Worm (Caenorhabditis elegans) whole organism, L1 larva: ENCODE results near the gene ugt-13.

Experiments
- C04F5.9 ChIP-seq: sonication (generic microtip); optimal IDR thresholded peaks from 2 replicates; lab custom pipeline; 2016; ENCODE audit warnings: missing genetic modification characterization, missing compliant biosample characterization
- C16A3.4 ChIP-seq: fragments of 150-350 bp; optimal IDR thresholded peaks from 2 replicates; lab custom pipeline; 2014; ENCODE audit warnings: missing biosample characterization, missing genetic modification characterization
- C34B4.2 ChIP-seq: sonication (generic microtip); optimal IDR thresholded peaks from 2 replicates; lab custom pipeline; 2017; ENCODE audit warnings: mild to moderate bottlenecking, missing genetic modification characterization, missing compliant biosample characterization
- alr-1 ChIP-seq: fragments of 200-800 bp; sonication (Bioruptor generic); optimal IDR thresholded peaks from 2 replicates; lab custom pipeline; 2018; ENCODE audit warnings: borderline replicate concordance, mild to moderate bottlenecking, missing genetic modification characterization, missing compliant biosample characterization
- aly-2 ChIP-seq: fragments of 150-350 bp; optimal IDR thresholded peaks from 2 replicates; lab custom pipeline; 2014; ENCODE audit warnings: missing biosample characterization, missing genetic modification characterization
- blmp-1 ChIP-seq: fragments of 150-350 bp; optimal IDR thresholded peaks from 2 replicates; lab custom pipeline; 2014; ENCODE audit warnings: missing biosample characterization, missing genetic modification characterization
- ceh-8 ChIP-seq: fragments of 200-800 bp; sonication (Bioruptor generic); optimal IDR thresholded peaks from 2 replicates; lab custom pipeline; 2018; ENCODE audit warnings: mild to moderate bottlenecking, missing genetic modification characterization, moderate library complexity, missing compliant biosample characterization
- dsc-1 ChIP-seq: sonication (generic microtip); optimal IDR thresholded peaks from 2 replicates; lab custom pipeline; 2016; ENCODE audit warnings: mild to moderate bottlenecking, missing genetic modification characterization, missing compliant biosample characterization
- efl-1 ChIP-seq, 4 experiments: fragments of 150-350 bp; optimal IDR thresholded peaks in 3 of 4; peaks in 1 of 4; 1 replicate in 1 of 4; 2 replicates in 3 of 4; lab custom pipeline; 2014; ENCODE audit warnings: missing biosample characterization in 2 of 4, missing genetic modification characterization in 2 of 4, missing genetic modification reagents in 2 of 4
- efl-3 ChIP-seq: fragments of 200-800 bp; sonication (Bioruptor generic); optimal IDR thresholded peaks from 2 replicates; lab custom pipeline; 2018; ENCODE audit warnings: mild to moderate bottlenecking, missing genetic modification characterization, missing compliant biosample characterization
- egl-13 ChIP-seq: sonication (generic microtip); optimal IDR thresholded peaks from 2 replicates; lab custom pipeline; 2016; ENCODE audit warnings: missing genotype, missing genetic modification reagents, missing genetic modification characterization, missing compliant biosample characterization
- elt-2 ChIP-seq: sonication (generic microtip); optimal IDR thresholded peaks from 2 replicates; lab custom pipeline; 2016; ENCODE audit warnings: missing genetic modification characterization, mild to moderate bottlenecking, inconsistent platforms, missing compliant biosample characterization, missing genetic modification reagents
- elt-3 ChIP-seq, 6 experiments: fragments of 150-350 bp in 1 of 6; sonication (generic microtip); optimal IDR thresholded peaks; 2 replicates each; lab custom pipeline; 2017 to 2018; ENCODE audit warnings: missing biosample characterization in 6 of 6, missing genetic modification characterization in 6 of 6, inconsistent platforms in 1 of 6
- ets-5 ChIP-seq: fragments of 200-800 bp; sonication (Bioruptor generic); IDR thresholded peaks from 2 replicates; pipeline ENCODE4 v1.3.6; 2022; ENCODE audit warnings: missing genetic modification characterization, missing compliant biosample characterization
- fkh-4 ChIP-seq: sonication (generic microtip); optimal IDR thresholded peaks from 2 replicates; lab custom pipeline; 2016; ENCODE audit warnings: missing compliant biosample characterization, missing genetic modification characterization, borderline replicate concordance
- irx-1 ChIP-seq: sonication (generic microtip); optimal IDR thresholded peaks from 2 replicates; lab custom pipeline; 2016; ENCODE audit warnings: missing genetic modification characterization, missing compliant biosample characterization
- jun-1 ChIP-seq: fragments of 150-350 bp; optimal IDR thresholded peaks from 2 replicates; lab custom pipeline; 2014; ENCODE audit warnings: missing biosample characterization, missing genetic modification reagents, missing genetic modification characterization
- lin-13 ChIP-seq: fragments of 150-350 bp; optimal IDR thresholded peaks from 2 replicates; lab custom pipeline; 2014; ENCODE audit warnings: missing biosample characterization, missing genetic modification reagents, missing genetic modification characterization
- lin-14 ChIP-seq: fragments of 200-800 bp; sonication (Bioruptor generic); optimal IDR thresholded peaks from 2 replicates; lab custom pipeline; 2018; ENCODE audit warnings: mild to moderate bottlenecking, missing genetic modification characterization, moderate library complexity, missing compliant biosample characterization
- lin-35 ChIP-seq, 2 experiments: fragments of 150-350 bp; optimal IDR thresholded peaks; 2 replicates each; lab custom pipeline; 2014; ENCODE audit warnings: missing biosample characterization in 2 of 2, missing genetic modification characterization in 2 of 2, missing genetic modification reagents in 2 of 2
- lsy-2 ChIP-seq, 2 experiments: fragments of 150-350 bp; optimal IDR thresholded peaks; 2 replicates each; lab custom pipeline; 2014; ENCODE audit warnings: missing biosample characterization in 2 of 2, missing genetic modification characterization in 2 of 2
- mab-9 ChIP-seq: fragments of 200-800 bp; sonication (Bioruptor generic); IDR thresholded peaks from 2 replicates; pipeline ENCODE4 v1.3.6; 2022; ENCODE audit warnings: missing genetic modification reagents, missing genetic modification characterization, missing compliant biosample characterization
- mef-2 ChIP-seq: fragments of 150-350 bp; optimal IDR thresholded peaks from 2 replicates; lab custom pipeline; 2014; ENCODE audit warnings: missing biosample characterization, missing genetic modification characterization
- nhr-11 ChIP-seq: fragments of 150-350 bp; optimal IDR thresholded peaks from 2 replicates; lab custom pipeline; 2014; ENCODE audit warnings: missing biosample characterization, missing genetic modification characterization
- nhr-19 ChIP-seq: fragments of 200-800 bp; sonication (Bioruptor generic); conservative IDR thresholded peaks from 2 replicates; pipeline ENCODE4 v1.3.6; 2022; ENCODE audit warnings: missing genetic modification characterization, missing compliant biosample characterization
- nhr-20 ChIP-seq: sonication (generic microtip); optimal IDR thresholded peaks from 2 replicates; lab custom pipeline; 2016; ENCODE audit warnings: mild to moderate bottlenecking, missing genetic modification characterization, missing compliant biosample characterization
- nhr-237 ChIP-seq: fragments of 150-350 bp; optimal IDR thresholded peaks from 2 replicates; lab custom pipeline; 2014; ENCODE audit warnings: missing biosample characterization, missing genetic modification characterization
- nhr-47 ChIP-seq: sonication (generic microtip); optimal IDR thresholded peaks from 2 replicates; lab custom pipeline; 2016; ENCODE audit warnings: mild to moderate bottlenecking, missing genetic modification characterization, moderate library complexity, missing compliant biosample characterization
- nhr-71 ChIP-seq: sonication (generic microtip); optimal IDR thresholded peaks from 2 replicates; lab custom pipeline; 2016; ENCODE audit warnings: mild to moderate bottlenecking, missing genetic modification characterization, moderate library complexity, missing compliant biosample characterization
- nhr-84 ChIP-seq: sonication (generic microtip); optimal IDR thresholded peaks from 2 replicates; lab custom pipeline; 2017; ENCODE audit warnings: missing biosample characterization, missing genetic modification characterization
- nhr-85 ChIP-seq: sonication (generic microtip); peaks from one replicate; lab custom pipeline; 2016; ENCODE audit warnings: missing genetic modification characterization, inconsistent platforms, missing compliant biosample characterization
- skn-1 ChIP-seq: fragments of 150-350 bp; optimal IDR thresholded peaks from 2 replicates; lab custom pipeline; 2014; ENCODE audit warnings: missing biosample characterization, missing genetic modification characterization
- snpc-4 ChIP-seq: fragments of 150-350 bp; optimal IDR thresholded peaks from 2 replicates; lab custom pipeline; 2014; ENCODE audit warnings: missing biosample characterization, missing genetic modification characterization
- snu-23 ChIP-seq: sonication (generic microtip); optimal IDR thresholded peaks from 2 replicates; lab custom pipeline; 2016; ENCODE audit warnings: missing genetic modification characterization, missing compliant biosample characterization
- tbx-2 ChIP-seq: sonication (generic microtip); optimal IDR thresholded peaks from 2 replicates; lab custom pipeline; 2016; ENCODE audit warnings: missing genetic modification characterization, missing compliant biosample characterization
- tlp-1 ChIP-seq: fragments of 150-350 bp; optimal IDR thresholded peaks from 2 replicates; lab custom pipeline; 2014; ENCODE audit warnings: missing biosample characterization, missing genetic modification characterization
- ztf-4 ChIP-seq: fragments of 150-350 bp; optimal IDR thresholded peaks from 2 replicates; lab custom pipeline; 2014; ENCODE audit warnings: missing biosample characterization, missing genetic modification characterization

The ugt-13 gene

DNA sequence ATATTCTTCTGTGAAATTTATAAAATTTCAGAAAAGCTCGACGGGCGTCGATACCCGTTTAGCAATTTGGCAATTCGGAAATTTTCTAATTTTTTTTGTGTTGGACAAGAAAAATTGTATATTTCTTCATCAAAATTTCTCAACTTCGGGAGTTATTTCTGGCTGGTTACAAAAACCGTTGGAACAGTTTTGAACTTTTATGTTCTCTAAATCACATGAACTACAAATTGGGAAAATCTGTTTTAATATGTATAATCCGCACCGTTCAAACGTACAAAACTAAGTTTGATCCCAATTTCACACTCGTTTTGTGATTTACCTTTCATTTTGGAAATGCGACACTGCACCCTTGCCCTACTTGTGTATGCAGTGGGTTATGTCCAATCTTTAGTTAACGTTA is 23.3 kb upstream of the ugt-13 start, which contains the start of gene T19H12.3:
TSS of gene T19H12.3 (plus strand) at position 301 of the 400 bp plus-strand sequence.
- TF ChIP-seq aly-2 (tag; lab: Kevin White, UChicago): no peak
- no peak for TF ChIP-seq C04F5.9
- no peak for TF ChIP-seq ztf-4
- no peak for TF ChIP-seq tbx-2 (tag; lab: Kevin White, UChicago)
- no peak for TF ChIP-seq skn-1
- TF ChIP-seq lin-35 (GFP tag; optimal IDR thresholded peaks at IDR 0.05; lab: Kevin White, UChicago): no peak
- TF ChIP-seq nhr-85 (tag; lab: Kevin White, UChicago): no peak
- TF ChIP-seq mef-2: no peak
- TF ChIP-seq irx-1: no peak
- TF ChIP-seq lin-13: no peak
- TF ChIP-seq lin-14 (GFP tag; lab: Kevin White, UChicago): no peak
- TF ChIP-seq nhr-11 (tag; lab: Kevin White, UChicago): no peak
- TF ChIP-seq fkh-4 (tag; lab: Kevin White, UChicago): no peak
- TF ChIP-seq efl-3 (GFP tag; lab: Kevin White, UChicago): no peak

DNA sequence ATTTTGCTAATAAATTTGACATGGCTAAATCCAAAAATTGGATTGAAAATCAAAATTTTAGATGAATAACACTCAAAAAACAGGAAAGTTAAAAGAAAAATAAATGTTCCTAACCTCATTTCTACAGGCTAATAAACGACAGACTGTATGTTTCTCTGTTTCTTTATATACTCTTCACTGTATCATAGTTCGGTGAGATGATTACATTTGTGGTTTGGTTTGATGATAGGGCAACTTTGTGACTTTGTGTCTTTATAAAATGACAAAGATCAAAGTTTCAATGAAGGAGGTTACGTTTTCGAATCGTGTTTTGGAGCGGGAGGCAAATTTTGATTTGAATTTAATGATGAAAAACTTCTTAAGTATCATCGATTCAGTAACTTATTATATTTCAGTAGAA is 19.2 kb upstream of the ugt-13 start, which contains the start of gene ugt-12:
TSS of gene ugt-12 (minus strand) at position 153 of the 400 bp plus-strand sequence.
- TF ChIP-seq elt-3 (tag; optimal IDR thresholded peaks at IDR 0.05; lab: Kevin White, UChicago) (peak in 2 of 6 experiments; percentile 10 to 37), lin-35 (GFP tag; optimal IDR thresholded peaks at IDR 0.05; lab: Kevin White, UChicago) (peak in 1 of 2 experiments; percentile 34), nhr-84 (tag; lab: Kevin White, UChicago) (no peak), mab-9 (GFP tag; lab: Robert Waterston, UW) (no peak), lin-14 (GFP tag; lab: Kevin White, UChicago) (peak; percentile 61), skn-1 (no peak), C16A3.4 (tag; lab: Kevin White, UChicago) (no peak), nhr-20 (tag; lab: Kevin White, UChicago) (peak; percentile 52), snpc-4 (tag; lab: Kevin White, UChicago) (no peak), nhr-85 (tag; lab: Kevin White, UChicago) (peak; percentile 74), dsc-1 (no peak), elt-2 (peak; percentile 49), nhr-71 (peak; percentile 48), snu-23 (GFP tag; lab: Kevin White, UChicago) (peak; percentile 26), tbx-2 (tag; lab: Kevin White, UChicago) (no peak), jun-1 (tag; lab: Kevin White, UChicago) (no peak)

DNA sequence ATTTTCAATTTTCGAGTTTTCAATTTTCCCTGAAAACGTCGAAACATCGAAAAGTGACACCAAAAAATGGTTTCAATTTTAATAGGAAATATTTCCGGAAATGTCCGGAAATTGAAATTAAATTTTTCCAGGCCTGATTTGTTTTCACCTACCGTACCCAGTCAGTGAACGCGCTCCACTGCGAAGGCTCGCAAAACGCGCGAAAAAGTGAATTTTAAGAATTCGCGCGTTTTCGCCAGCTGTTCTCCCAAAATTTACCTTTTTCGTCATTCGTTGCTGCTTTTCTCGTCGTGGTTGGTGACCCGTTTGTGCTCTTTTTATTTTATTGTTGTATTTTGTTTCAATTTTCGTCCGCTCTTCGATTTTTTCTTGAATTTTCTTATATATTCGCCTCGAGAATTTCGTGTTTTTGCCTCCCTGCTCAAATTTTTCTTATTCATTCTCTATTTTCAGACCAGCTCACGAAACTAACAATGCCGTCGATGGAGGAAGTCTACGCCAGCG is 18.7 kb upstream of the ugt-13 start, which contains the start of gene T19H12.2:
TSS of gene T19H12.2 (plus strand) at position 454 of the 504 bp plus-strand sequence.
- no peak for TF ChIP-seq C34B4.2
- TF ChIP-seq nhr-19 (GFP tag; lab: Robert Waterston, UW): no peak
- TF ChIP-seq nhr-47: no peak
- peak in 1 of 2 experiments; percentile 57 for TF ChIP-seq lsy-2 (tag; optimal IDR thresholded peaks at IDR 0.05; lab: Kevin White, UChicago)
- TF ChIP-seq ceh-8: no peak
- no peak for TF ChIP-seq C04F5.9
- no peak for TF ChIP-seq alr-1 (tag; lab: Kevin White, UChicago)
- peak; percentile 22 for TF ChIP-seq blmp-1 (tag; lab: Kevin White, UChicago)
- TF ChIP-seq dsc-1: no peak
- TF ChIP-seq egl-13 (tag; lab: Kevin White, UChicago): no peak

DNA sequence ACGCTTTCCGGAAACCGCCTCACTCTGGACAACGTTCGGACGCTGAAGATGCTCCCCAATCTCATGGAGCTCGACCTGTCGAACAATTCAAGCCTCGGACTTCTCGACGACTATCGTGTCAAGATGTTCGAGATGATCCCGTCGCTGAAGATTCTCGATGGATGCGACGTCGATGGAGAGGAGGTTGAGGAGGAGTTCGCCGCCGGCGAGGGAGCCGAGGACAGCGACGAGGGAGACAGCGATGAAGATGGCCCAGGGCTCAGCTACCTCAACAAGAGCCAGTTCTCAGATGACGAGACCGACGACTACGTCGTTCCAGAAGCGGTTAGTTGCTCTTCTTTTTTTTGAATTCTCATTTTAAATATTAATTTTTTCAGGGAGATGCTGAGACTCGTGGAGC is 17.9 kb upstream of the ugt-13 start:
- TF ChIP-seq efl-1 (optimal IDR thresholded peaks at IDR 0.05; lab: Kevin White, UChicago) (no peak), efl-1 (GFP tag; optimal IDR thresholded peaks at IDR 0.05 in 1 of 2; lab: Kevin White, UChicago) (peak in 1 of 2 experiments; percentile 15), elt-3 (tag; optimal IDR thresholded peaks at IDR 0.05; lab: Kevin White, UChicago) (no peak), nhr-237 (tag; lab: Kevin White, UChicago) (no peak), fkh-4 (tag; lab: Kevin White, UChicago) (no peak), ets-5 (GFP tag; lab: Robert Waterston, UW) (no peak), tlp-1 (tag; lab: Kevin White, UChicago) (no peak)
